Fruit fly (Drosophila melanogaster) whole organism, embryonic: Measurements from ENCODE around the gene CG2955.
A peak's percentile ranks its signal among the peaks of the same experiment; 100 is the strongest.

Source experiments
- Aef1 ChIP-seq: fragments of 200-800 bp; sonication (Bioruptor generic); IDR thresholded peaks from 3 replicates; pipeline ENCODE4 v1.3.6; 2022; ENCODE audit warnings: missing biosample characterization, missing genetic modification characterization
- CG1529 ChIP-seq: fragments of 200-800 bp; sonication (Bioruptor generic); optimal IDR thresholded peaks from 3 replicates; lab custom pipeline; 2018; ENCODE audit warnings: missing biosample characterization, missing genetic modification characterization
- CG3847 ChIP-seq: fragments of 200-800 bp; sonication (Bioruptor generic); IDR thresholded peaks from 2 replicates; pipeline ENCODE4 v1.3.6; 2022; ENCODE audit warnings: missing biosample characterization, missing genetic modification characterization
- CG6854 ChIP-seq: fragments of 200-800 bp; sonication (Bioruptor generic); optimal IDR thresholded peaks from 3 replicates; lab custom pipeline; 2017; ENCODE audit warnings: missing biosample characterization, mild to moderate bottlenecking, missing genetic modification characterization
- CG8478 ChIP-seq: fragments of >200 bp; optimal IDR thresholded peaks from 2 replicates; lab custom pipeline; 2018
- CG9817 ChIP-seq: fragments of 200-800 bp; sonication (Bioruptor generic); optimal IDR thresholded peaks from 2 replicates; lab custom pipeline; 2018; ENCODE audit warnings: missing biosample characterization, mild to moderate bottlenecking, missing genetic modification characterization, moderate library complexity
- HLHmδ ChIP-seq: fragments of 200-800 bp; sonication (Bioruptor generic); optimal IDR thresholded peaks from 2 replicates; lab custom pipeline; 2018; ENCODE audit warnings: missing biosample characterization, mild to moderate bottlenecking, missing genetic modification characterization, moderate library complexity
- Ravus ChIP-seq: fragments of 200-800 bp; sonication (Bioruptor generic); IDR thresholded peaks from 2 replicates; pipeline ENCODE4 v1.3.6; 2022; ENCODE audit warnings: missing biosample characterization, missing genetic modification characterization
- Taf1 ChIP-seq: fragments of 200-800 bp; sonication (Bioruptor generic); IDR thresholded peaks from 2 replicates; pipeline ENCODE4 v1.3.6; 2022; ENCODE audit warnings: missing biosample characterization, missing genetic modification characterization
- chn ChIP-seq: fragments of 200-800 bp; sonication (Bioruptor generic); optimal IDR thresholded peaks from 2 replicates; lab custom pipeline; 2016; ENCODE audit warnings: missing biosample characterization, missing genetic modification characterization
- ken ChIP-seq: fragments of 200-800 bp; sonication (Bioruptor generic); IDR thresholded peaks from 3 replicates; pipeline ENCODE4 v1.3.6; 2022; ENCODE audit warnings: missing biosample characterization, missing genetic modification characterization
- peb ChIP-seq: fragments of 200-800 bp; sonication (Bioruptor generic); IDR thresholded peaks from 2 replicates; pipeline ENCODE4 v1.3.6; 2022; ENCODE audit warnings: missing biosample characterization, missing genetic modification characterization

- TF ChIP-seq chn (GFP tag; lab: Kevin White, UChicago) (no peak), CG3847 (no peak), CG8478 (lab: Kevin White, UChicago) (no peak), HLHmδ (GFP tag; lab: Kevin White, UChicago) (no peak), Ravus (GFP tag; lab: Robert Waterston, UW) (no peak), CG9817 (tag; lab: Kevin White, UChicago) (no peak), ken (GFP tag; lab: Robert Waterston, UW) (no peak), peb (peak; percentile 44; the same call in 1 of the 2 replicates), CG1529 (GFP tag; lab: Kevin White, UChicago) (no peak), CG6854 (GFP tag; lab: Kevin White, UChicago) (peak; percentile 8), Aef1 (GFP tag; lab: Robert Waterston, UW) (0 out of 3 replicates have a peak, but pooled peaks have one; percentile 24), Taf1 (GFP tag; lab: Robert Waterston, UW) (no peak)
These were observed 16.0 kb upstream of the CG2955 start for dm6 chr2L:4133078-4133477.
